Fruit fly (Drosophila melanogaster): ENCODE data around the gene Ephrin.

- no peak for TF ChIP-seq net (GFP tag; optimal IDR thresholded peaks at IDR 0.05)
- TF ChIP-seq CG8632 (GFP tag; optimal IDR thresholded peaks at IDR 0.05): no peak
- no peak for TF ChIP-seq CG4318 (GFP tag; optimal IDR thresholded peaks at IDR 0.05)
- TF ChIP-seq Eip75B (GFP tag; optimal IDR thresholded peaks at IDR 0.05): no peak
- no peak for TF ChIP-seq ss (GFP tag; optimal IDR thresholded peaks at IDR 0.05)
- TF ChIP-seq Blimp-1 (GFP tag; optimal IDR thresholded peaks at IDR 0.05): no peak
- TF ChIP-seq vri (GFP tag; optimal IDR thresholded peaks at IDR 0.05): peak; percentile 16
- TF ChIP-seq CG10669 (GFP tag; optimal IDR thresholded peaks at IDR 0.05): no peak
- no peak for TF ChIP-seq dac (GFP tag; optimal IDR thresholded peaks at IDR 0.05)
- no peak for TF ChIP-seq CG32006 (GFP tag; optimal IDR thresholded peaks at IDR 0.05)
- TF ChIP-seq Sox102F (GFP tag; optimal IDR thresholded peaks at IDR 0.05): peak; percentile 29
- TF ChIP-seq CG11294 (GFP tag; IDR thresholded peaks at IDR 0.05): no peak
These were observed 54.5 kb downstream of the Ephrin start, which contains the start of gene mav for dm6 chr4:625898-626644.

All from whole organism, prepupa.